Worm (Caenorhabditis elegans): Measurements from ENCODE around the gene srbc-20.

- no peak for TF ChIP-seq ref-1 (GFP tag; conservative IDR thresholded peaks at IDR 0.05)
- no peak for TF ChIP-seq tab-1 (GFP tag; IDR thresholded peaks at IDR 0.05)
- peak; percentile 49 for TF ChIP-seq cog-1 (tag; optimal IDR thresholded peaks at IDR 0.05)
Observed at ce11 chrV:2126996-2127585, 19.8 kb upstream of the srbc-20 start, which contains the start of gene ldp-1.

All from whole organism, midembryonic.